Worm (Caenorhabditis elegans) whole organism, early embryonic: Measurements from ENCODE around the gene R11H6.4.

Experiments
- B0310.2 ChIP-seq: sonication (generic microtip); optimal IDR thresholded peaks from 2 replicates; lab custom pipeline; 2016; ENCODE audit warnings: mild to moderate bottlenecking, missing genetic modification characterization, missing compliant biosample characterization
- ama-1 ChIP-seq: fragments of 150-350 bp; optimal IDR thresholded peaks from 2 replicates; lab custom pipeline; 2014
- ets-7 ChIP-seq: sonication (generic microtip); optimal IDR thresholded peaks from 2 replicates; lab custom pipeline; 2016; ENCODE audit warnings: missing genotype, missing genetic modification characterization, missing compliant biosample characterization
- flt-1 ChIP-seq: fragments of 200-800 bp; sonication (Bioruptor generic); IDR thresholded peaks from 2 replicates; pipeline ENCODE4 v1.3.6; 2022; ENCODE audit warnings: missing genetic modification characterization, missing compliant biosample characterization
- pes-1 ChIP-seq: fragments of 200-800 bp; sonication (Bioruptor generic); IDR thresholded peaks from 2 replicates; pipeline ENCODE4 v1.3.6; 2022; ENCODE audit warnings: missing genetic modification reagents, missing genetic modification characterization, missing compliant biosample characterization

DNA sequence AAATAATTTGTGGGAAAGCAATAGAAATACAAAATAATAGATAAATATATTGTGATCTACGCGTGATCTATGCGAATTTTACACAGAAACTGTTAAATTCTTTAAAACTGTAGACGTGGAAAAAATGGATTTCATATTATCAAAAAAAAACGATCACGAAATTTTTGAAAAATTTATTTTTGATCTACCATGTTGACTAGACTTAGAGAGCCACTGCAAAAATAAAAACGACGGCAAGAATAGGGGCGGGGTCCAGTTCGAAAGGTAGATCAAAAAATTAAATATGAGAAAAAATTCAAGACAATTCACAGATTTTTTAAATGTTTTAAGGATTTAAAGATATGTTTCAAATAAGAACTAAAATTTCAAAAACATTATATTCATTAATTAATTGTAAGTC, 28.3 kb downstream of the R11H6.4 start:
- TF ChIP-seq B0310.2 (tag; lab: Kevin White, UChicago) = no peak
- TF ChIP-seq pes-1 (GFP tag; lab: Robert Waterston, UW) = no peak
- TF ChIP-seq ama-1 (lab: Kevin White, UChicago) = no peak
- TF ChIP-seq ets-7 (tag; lab: Kevin White, UChicago) = no peak
- TF ChIP-seq flt-1 (GFP tag; lab: Robert Waterston, UW) = no peak
